Worm (Caenorhabditis elegans): ENCODE data around the gene sur-7.

DNA sequence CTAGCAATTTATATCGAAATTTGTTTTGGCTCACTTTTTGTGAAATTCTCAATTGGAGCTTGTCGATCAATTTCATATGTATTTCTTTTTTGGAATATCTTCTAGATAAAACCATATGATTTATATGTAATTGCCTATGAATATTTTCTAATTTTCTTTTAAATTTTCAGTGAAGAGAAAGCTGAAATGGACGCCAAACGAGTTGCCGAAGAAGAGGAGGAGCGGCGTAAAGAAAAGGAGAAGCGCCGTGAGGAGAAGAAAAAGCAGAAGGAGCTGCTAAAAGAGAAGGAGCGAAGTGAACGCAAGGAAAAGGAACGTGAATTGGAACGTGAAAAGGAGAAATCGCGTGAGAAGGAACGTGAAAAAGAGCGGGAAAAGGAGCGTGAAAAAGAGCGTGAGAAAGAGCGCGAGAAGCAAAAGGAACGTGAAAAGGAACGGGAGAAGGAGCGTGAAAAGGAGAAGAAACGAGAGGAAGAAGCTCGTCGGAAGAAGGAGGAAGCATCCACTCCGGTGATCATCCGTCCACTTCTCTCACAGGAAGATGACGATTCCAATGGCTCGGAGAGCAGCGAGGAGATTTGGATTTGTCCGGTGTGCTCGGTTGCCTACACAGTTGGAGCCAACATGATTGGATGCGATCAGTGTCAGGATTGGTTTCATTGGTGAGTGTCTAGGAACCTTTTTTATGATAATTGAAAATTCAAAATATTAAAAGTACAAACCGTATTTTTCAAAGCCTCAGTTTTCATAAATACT is 32.3 kb upstream of the sur-7 start:
- TF ChIP-seq ztf-1 (GFP tag; conservative IDR thresholded peaks at IDR 0.05) (no peak), aly-2 (tag; optimal IDR thresholded peaks at IDR 0.05) (no peak), unc-62 (GFP tag; optimal IDR thresholded peaks at IDR 0.05) (no peak), zag-1 (tag; optimal IDR thresholded peaks at IDR 0.05) (no peak), nhr-237 (tag; optimal IDR thresholded peaks at IDR 0.05) (no peak), ceh-16 (tag; optimal IDR thresholded peaks at IDR 0.05) (no peak), nhr-77 (tag; optimal IDR thresholded peaks at IDR 0.05) (no peak), elt-1 (tag; optimal IDR thresholded peaks at IDR 0.05) (no peak), ztf-4 (tag; optimal IDR thresholded peaks at IDR 0.05) (no peak), unc-39 (tag; optimal IDR thresholded peaks at IDR 0.05) (no peak), fos-1 (tag; optimal IDR thresholded peaks at IDR 0.05) (no peak), elt-3 (tag; optimal IDR thresholded peaks at IDR 0.05) (no peak)
